Worm (Caenorhabditis elegans) whole organism, mixed stage, embryonic: ENCODE data around the gene uba-1.
A peak's percentile ranks its signal among the peaks of the same experiment; 100 is the strongest.

Source experiments
- M03D4.4 ChIP-seq: sonication (generic microtip); optimal IDR thresholded peaks from 2 replicates; lab custom pipeline; 2017; ENCODE audit warnings: mild to moderate bottlenecking, missing genetic modification characterization, missing compliant biosample characterization
- bed-3 ChIP-seq: fragments of 200-800 bp; sonication (Bioruptor generic); optimal IDR thresholded peaks from 3 replicates; lab custom pipeline; 2018; ENCODE audit warnings: mild to moderate bottlenecking, missing genetic modification characterization, moderate library complexity, missing compliant biosample characterization
- blmp-1 ChIP-seq: fragments of 150-350 bp; optimal IDR thresholded peaks from 2 replicates; lab custom pipeline; 2014; ENCODE audit warnings: missing biosample characterization, missing genetic modification characterization
- ceh-43 ChIP-seq: fragments of 200-800 bp; sonication (Bioruptor generic); optimal IDR thresholded peaks from 2 replicates; lab custom pipeline; 2018; ENCODE audit warnings: mild to moderate bottlenecking, missing genetic modification characterization, moderate library complexity, missing compliant biosample characterization
- ceh-83 ChIP-seq: fragments of 200-800 bp; sonication (Bioruptor generic); optimal IDR thresholded peaks from 2 replicates; lab custom pipeline; 2018; ENCODE audit warnings: mild to moderate bottlenecking, missing genetic modification characterization, missing compliant biosample characterization
- cnd-1 ChIP-seq: fragments of 200-800 bp; sonication (Bioruptor generic); optimal IDR thresholded peaks from 2 replicates; lab custom pipeline; 2018; ENCODE audit warnings: mild to moderate bottlenecking, missing genetic modification characterization, missing compliant biosample characterization
- elt-1 ChIP-seq: sonication (generic microtip); optimal IDR thresholded peaks from 2 replicates; lab custom pipeline; 2017; ENCODE audit warnings: missing genetic modification characterization, mild to moderate bottlenecking, missing compliant biosample characterization, antibody characterized with exemption, moderate library complexity, borderline replicate concordance; ENCODE audit not compliant: insufficient read depth
- elt-3 ChIP-seq: fragments of 150-350 bp; optimal IDR thresholded peaks from 2 replicates; lab custom pipeline; 2014; ENCODE audit warnings: missing biosample characterization, missing genetic modification characterization
- flh-1 ChIP-seq: fragments of 200-800 bp; sonication (Bioruptor generic); optimal IDR thresholded peaks from 2 replicates; lab custom pipeline; 2018; ENCODE audit warnings: mild to moderate bottlenecking, missing genetic modification characterization, moderate library complexity, missing compliant biosample characterization
- ham-2 ChIP-seq: fragments of 200-800 bp; sonication (Bioruptor generic); optimal IDR thresholded peaks from 2 replicates; lab custom pipeline; 2018; ENCODE audit warnings: mild to moderate bottlenecking, missing genetic modification characterization, missing compliant biosample characterization
- hlh-1 ChIP-seq: fragments of 150-350 bp; optimal IDR thresholded peaks from 2 replicates; lab custom pipeline; 2014; ENCODE audit warnings: missing biosample characterization, missing genetic modification reagents, missing genetic modification characterization
- lin-13 ChIP-seq: fragments of 150-350 bp; optimal IDR thresholded peaks from 2 replicates; lab custom pipeline; 2014; ENCODE audit warnings: missing biosample characterization, missing genetic modification characterization
- lin-32 ChIP-seq: fragments of 200-800 bp; sonication (Bioruptor generic); optimal IDR thresholded peaks from 2 replicates; lab custom pipeline; 2018; ENCODE audit warnings: mild to moderate bottlenecking, missing genetic modification characterization, missing compliant biosample characterization
- lsy-2 ChIP-seq: fragments of 150-350 bp; optimal IDR thresholded peaks from 2 replicates; lab custom pipeline; 2014; ENCODE audit warnings: missing biosample characterization, missing genetic modification characterization
- mab-5 ChIP-seq: fragments of 150-350 bp; optimal IDR thresholded peaks from 2 replicates; lab custom pipeline; 2014; ENCODE audit warnings: missing biosample characterization, missing genetic modification characterization
- mep-1 ChIP-seq: fragments of 150-350 bp; optimal IDR thresholded peaks from 2 replicates; lab custom pipeline; 2017; ENCODE audit warnings: missing biosample characterization, missing genetic modification reagents, missing genetic modification characterization, inconsistent platforms
- nhr-12 ChIP-seq: fragments of 150-350 bp; optimal IDR thresholded peaks from 2 replicates; lab custom pipeline; 2014; ENCODE audit warnings: missing biosample characterization, missing genetic modification characterization
- nhr-2 ChIP-seq: fragments of 150-350 bp; optimal IDR thresholded peaks from 2 replicates; lab custom pipeline; 2014; ENCODE audit warnings: missing biosample characterization, missing genetic modification characterization
- nhr-237 ChIP-seq: fragments of 150-350 bp; optimal IDR thresholded peaks from 2 replicates; lab custom pipeline; 2014; ENCODE audit warnings: missing biosample characterization, missing genetic modification characterization
- nhr-28 ChIP-seq: fragments of 150-350 bp; optimal IDR thresholded peaks from 2 replicates; lab custom pipeline; 2014; ENCODE audit warnings: missing biosample characterization, missing genetic modification characterization
- nhr-76 ChIP-seq: sonication (generic microtip); optimal IDR thresholded peaks from 2 replicates; lab custom pipeline; 2017; ENCODE audit warnings: missing biosample characterization, missing genetic modification characterization
- pha-4 ChIP-seq: fragments of 150-350 bp; optimal IDR thresholded peaks from 2 replicates; lab custom pipeline; 2018; ENCODE audit warnings: missing biosample characterization, missing genetic modification reagents, missing genetic modification characterization
- snpc-4 ChIP-seq: fragments of 150-350 bp; optimal IDR thresholded peaks from 2 replicates; lab custom pipeline; 2014; ENCODE audit warnings: missing biosample characterization, missing genetic modification characterization
- unc-120 ChIP-seq: sonication (generic microtip); optimal IDR thresholded peaks from 2 replicates; lab custom pipeline; 2017; ENCODE audit warnings: missing genetic modification characterization, missing compliant biosample characterization; ENCODE audit not compliant: poor library complexity, severe bottlenecking
- unc-39 ChIP-seq: fragments of 150-350 bp; optimal IDR thresholded peaks from 2 replicates; lab custom pipeline; 2014; ENCODE audit warnings: missing biosample characterization, missing genetic modification characterization
- ztf-11 ChIP-seq: fragments of 150-350 bp; optimal IDR thresholded peaks from 2 replicates; lab custom pipeline; 2014; ENCODE audit warnings: missing biosample characterization, missing genetic modification characterization

uba-1 gene

DNA sequence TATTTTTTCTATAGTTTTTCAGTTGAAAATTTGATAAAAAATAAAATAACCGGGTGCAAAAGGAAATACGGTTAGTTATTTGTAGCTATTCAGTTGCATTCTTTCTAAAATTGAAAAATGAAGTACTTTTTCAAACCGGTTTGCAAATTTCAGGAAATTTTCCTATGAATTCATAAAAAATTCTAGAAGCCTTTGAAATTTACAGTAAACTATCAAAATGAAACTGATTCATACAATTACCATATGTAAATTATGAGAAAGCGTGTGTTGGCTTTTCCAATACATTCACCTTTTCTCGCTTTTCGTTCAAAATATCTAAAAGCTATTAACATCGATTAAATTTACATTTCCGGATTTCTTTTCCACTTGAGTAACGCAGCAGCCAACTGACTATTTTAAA lies 22.2 kb upstream of the uba-1 start, which contains the start of gene ent-7:
Gene ent-7 (plus strand): TSS at position 301 of the 400 bp plus-strand sequence.
- no peak for TF ChIP-seq M03D4.4 (tag; lab: Kevin White, UChicago)
- TF ChIP-seq pha-4: no peak
- TF ChIP-seq ham-2 (GFP tag; lab: Kevin White, UChicago): no peak
- no peak for TF ChIP-seq ceh-83 (GFP tag; lab: Kevin White, UChicago)
- TF ChIP-seq lin-13 (tag; lab: Kevin White, UChicago): no peak
- no peak for TF ChIP-seq bed-3 (GFP tag; lab: Kevin White, UChicago)
- TF ChIP-seq ceh-43 (GFP tag; lab: Kevin White, UChicago): no peak
- TF ChIP-seq cnd-1 (tag; lab: Kevin White, UChicago): no peak
- no peak for TF ChIP-seq lsy-2 (tag; lab: Kevin White, UChicago)
- no peak for TF ChIP-seq nhr-28 (tag; lab: Kevin White, UChicago)
- no peak for TF ChIP-seq ztf-11 (tag; lab: Kevin White, UChicago)
- TF ChIP-seq mab-5 (tag; lab: Kevin White, UChicago): no peak
- no peak for TF ChIP-seq nhr-76 (tag; lab: Kevin White, UChicago)
- no peak for TF ChIP-seq unc-39 (tag; lab: Kevin White, UChicago)
- TF ChIP-seq mep-1 (tag; lab: Kevin White, UChicago): no peak
- no peak for TF ChIP-seq nhr-12 (tag; lab: Kevin White, UChicago)
- no peak for TF ChIP-seq elt-3 (tag; lab: Kevin White, UChicago)
- no peak for TF ChIP-seq blmp-1
- TF ChIP-seq hlh-1 (tag; lab: Kevin White, UChicago): no peak
- TF ChIP-seq, all 35 proteins: peak for 0

DNA sequence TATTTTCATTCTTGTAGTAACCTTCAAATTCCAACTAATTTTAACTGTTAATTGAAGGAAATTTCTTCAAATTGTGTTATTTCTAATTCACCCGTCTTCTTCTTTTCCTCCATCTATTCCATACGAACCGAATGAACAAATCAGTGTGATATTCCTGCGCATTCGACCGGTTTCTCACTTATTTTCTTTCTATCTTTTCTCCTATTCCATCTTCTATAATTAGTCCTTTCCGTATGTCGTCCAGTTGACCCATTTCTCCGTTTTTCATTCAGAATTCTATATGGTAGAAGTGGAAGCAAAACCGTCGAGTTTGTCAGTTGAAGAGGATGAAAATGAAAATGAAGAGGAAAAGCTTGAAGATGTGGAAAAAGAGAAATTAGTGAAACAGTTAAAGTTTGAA lies 14.8 kb upstream of the uba-1 start, which contains the start of gene magu-4:
Gene magu-4 (plus strand): TSS at position 218 of the 400 bp plus-strand sequence.
- no peak for TF ChIP-seq nhr-76 (tag; lab: Kevin White, UChicago)
- TF ChIP-seq nhr-2 (tag; lab: Kevin White, UChicago): no peak
- no peak for TF ChIP-seq lsy-2 (tag; lab: Kevin White, UChicago)
- no peak for TF ChIP-seq snpc-4 (tag; lab: Kevin White, UChicago)
- no peak for TF ChIP-seq ceh-43 (GFP tag; lab: Kevin White, UChicago)
- TF ChIP-seq bed-3 (GFP tag; lab: Kevin White, UChicago): no peak
- TF ChIP-seq elt-3 (tag; lab: Kevin White, UChicago): no peak
- no peak for TF ChIP-seq lin-13 (tag; lab: Kevin White, UChicago)
- no peak for TF ChIP-seq lin-32 (GFP tag; lab: Kevin White, UChicago)
- no peak for TF ChIP-seq M03D4.4 (tag; lab: Kevin White, UChicago)
- TF ChIP-seq unc-39 (tag; lab: Kevin White, UChicago): no peak
- no peak for TF ChIP-seq nhr-12 (tag; lab: Kevin White, UChicago)
- TF ChIP-seq ceh-83 (GFP tag; lab: Kevin White, UChicago): no peak
- TF ChIP-seq pha-4: no peak
- no peak for TF ChIP-seq unc-120
- no peak for TF ChIP-seq cnd-1 (tag; lab: Kevin White, UChicago)

DNA sequence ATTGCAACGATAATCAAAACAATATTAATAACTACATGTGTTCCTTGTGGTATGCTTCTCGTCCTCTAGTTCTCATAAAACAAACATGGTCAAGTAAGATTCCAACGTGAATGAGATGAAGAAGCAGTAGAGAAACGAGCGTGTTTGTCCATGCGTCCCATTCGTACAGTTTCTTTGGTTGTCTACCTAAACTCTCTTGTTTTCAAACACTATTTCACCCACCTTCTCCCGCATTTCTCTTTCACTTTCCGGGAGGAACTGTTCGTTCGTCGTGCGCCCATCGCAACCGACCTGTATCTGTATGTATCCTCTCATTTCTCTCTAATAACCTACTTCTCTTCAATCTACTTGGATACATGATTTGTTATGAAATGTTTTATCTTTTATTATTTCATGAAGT lies 13.0 kb upstream of the uba-1 start:
- TF ChIP-seq lsy-2 (tag; lab: Kevin White, UChicago) (no peak), nhr-237 (peak; percentile 15), blmp-1 (peak; percentile 82), ham-2 (GFP tag; lab: Kevin White, UChicago) (no peak), pha-4 (peak; percentile 57)

- TF ChIP-seq mep-1 (tag; lab: Kevin White, UChicago): no peak
- TF ChIP-seq lsy-2 (tag; lab: Kevin White, UChicago): no peak
- TF ChIP-seq nhr-12 (tag; lab: Kevin White, UChicago): no peak
- no peak for TF ChIP-seq elt-3 (tag; lab: Kevin White, UChicago)
- TF ChIP-seq pha-4: no peak
- TF ChIP-seq cnd-1 (tag; lab: Kevin White, UChicago): no peak
- no peak for TF ChIP-seq ceh-83 (GFP tag; lab: Kevin White, UChicago)
- no peak for TF ChIP-seq mab-5 (tag; lab: Kevin White, UChicago)
- TF ChIP-seq unc-120: no peak
- no peak for TF ChIP-seq nhr-2 (tag; lab: Kevin White, UChicago)
- TF ChIP-seq flh-1 (GFP tag; lab: Kevin White, UChicago): no peak
- no peak for TF ChIP-seq elt-1 (tag; lab: Kevin White, UChicago)
These were observed 12.0 kb upstream of the uba-1 start, which contains the start of gene C47E12.13 for ce11 chrIV:10006792-10007191. C47E12.13 (minus strand) TSS chrIV:10006892.

DNA sequence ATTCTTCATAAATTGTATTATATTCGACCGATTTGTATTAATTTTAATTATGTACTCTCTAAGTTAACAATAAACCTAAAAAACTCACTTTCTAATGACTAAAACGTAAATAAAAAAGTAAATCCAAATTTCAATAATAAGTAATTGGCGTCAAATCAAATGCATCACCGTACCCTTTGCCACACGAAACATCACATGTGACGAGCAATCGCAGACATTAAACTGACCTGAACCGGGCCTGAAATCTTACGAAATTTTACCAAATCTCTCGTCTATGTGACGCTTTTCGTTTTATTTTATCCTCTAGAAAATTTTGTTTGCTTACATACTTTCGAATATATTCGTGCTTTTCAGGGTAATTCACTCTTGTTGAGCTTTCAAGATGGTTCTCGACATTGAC lies 8.6 kb upstream of the uba-1 start, which contains the start of the genes C47E12.2 and sars-1:
Gene C47E12.2 (minus strand): TSS at position 131 of the 400 bp plus-strand sequence.
Gene sars-1 (plus strand): TSS at position 355 of the 400 bp plus-strand sequence.
- TF ChIP-seq ceh-83 (GFP tag; lab: Kevin White, UChicago): no peak
- TF ChIP-seq flh-1 (GFP tag; lab: Kevin White, UChicago): no peak
- TF ChIP-seq lsy-2 (tag; lab: Kevin White, UChicago): peak; percentile 90
- TF ChIP-seq lin-32 (GFP tag; lab: Kevin White, UChicago): no peak
